Worm (Caenorhabditis elegans) whole organism, L3 larva: ENCODE data around the gene cpb-2.

Source experiments
- R02D3.7 ChIP-seq: fragments of 150-350 bp; optimal IDR thresholded peaks from 2 replicates; lab custom pipeline; 2014; ENCODE audit warnings: missing biosample characterization, missing genetic modification characterization
- ZK546.5 ChIP-seq: sonication (generic microtip); optimal IDR thresholded peaks from 2 replicates; lab custom pipeline; 2017; ENCODE audit warnings: missing biosample characterization, missing genetic modification characterization
- ceh-16 ChIP-seq: sonication (generic microtip); optimal IDR thresholded peaks from 2 replicates; lab custom pipeline; 2017; ENCODE audit warnings: missing biosample characterization, missing genetic modification characterization
- elt-1 ChIP-seq: fragments of 150-350 bp; optimal IDR thresholded peaks from 2 replicates; lab custom pipeline; 2014; ENCODE audit warnings: missing biosample characterization, missing genetic modification characterization
- hmg-11 ChIP-seq: sonication (generic microtip); optimal IDR thresholded peaks from 2 replicates; lab custom pipeline; 2016; ENCODE audit warnings: missing genetic modification characterization, missing compliant biosample characterization
- jun-1 ChIP-seq: fragments of 150-350 bp; optimal IDR thresholded peaks from 2 replicates; lab custom pipeline; 2014; ENCODE audit warnings: missing biosample characterization, missing genetic modification reagents, missing genetic modification characterization
- lin-15B ChIP-seq: fragments of 150-350 bp; optimal IDR thresholded peaks from 2 replicates; lab custom pipeline; 2014; ENCODE audit warnings: missing biosample characterization, missing genetic modification characterization
- nhr-12 ChIP-seq: fragments of 150-350 bp; optimal IDR thresholded peaks from 2 replicates; lab custom pipeline; 2014; ENCODE audit warnings: missing biosample characterization, missing genetic modification characterization
- nhr-67 ChIP-seq: fragments of 150-350 bp; optimal IDR thresholded peaks from 2 replicates; lab custom pipeline; 2014; ENCODE audit warnings: missing biosample characterization, missing genetic modification characterization
- nhr-76 ChIP-seq: fragments of 150-350 bp; sonication (generic microtip); optimal IDR thresholded peaks from 5 replicates; lab custom pipeline; 2014; ENCODE audit warnings: missing biosample characterization, missing genetic modification characterization
- nhr-77 ChIP-seq: fragments of 150-350 bp; optimal IDR thresholded peaks from 2 replicates; lab custom pipeline; 2014; ENCODE audit warnings: missing biosample characterization, missing genetic modification characterization
- pqm-1 ChIP-seq: fragments of 150-350 bp; optimal IDR thresholded peaks from 2 replicates; lab custom pipeline; 2017; ENCODE audit warnings: missing biosample characterization, missing genetic modification characterization, inconsistent platforms

- TF ChIP-seq ZK546.5 (tag; lab: Kevin White, UChicago) (no peak), jun-1 (tag; lab: Kevin White, UChicago) (no peak), lin-15B (tag; lab: Kevin White, UChicago) (no peak), nhr-67 (no peak), R02D3.7 (tag; lab: Kevin White, UChicago) (no peak), nhr-76 (tag; lab: Kevin White, UChicago) (no peak), ceh-16 (tag; lab: Kevin White, UChicago) (no peak), hmg-11 (no peak), nhr-12 (tag; lab: Kevin White, UChicago) (no peak), nhr-77 (tag; lab: Kevin White, UChicago) (no peak), pqm-1 (tag; lab: Kevin White, UChicago) (no peak), elt-1 (tag; lab: Kevin White, UChicago) (no peak)
These were observed 23.4 kb upstream of the cpb-2 start, which contains the start of gene hst-3.1 for ce11 chrII:6169156-6169555.
